Worm (Caenorhabditis elegans) whole organism, L4 larva: Measurements from ENCODE around the gene pqn-25.

Source experiments
- D1046.2 ChIP-seq: fragments of 200-800 bp; sonication (Bioruptor generic); IDR thresholded peaks from 2 replicates; pipeline ENCODE4 v1.3.6; 2022; ENCODE audit warnings: missing genetic modification characterization, missing compliant biosample characterization
- F49E8.2 ChIP-seq: sonication (generic microtip); optimal IDR thresholded peaks from 2 replicates; lab custom pipeline; 2016; ENCODE audit warnings: missing compliant biosample characterization, mild to moderate bottlenecking, missing genetic modification characterization, borderline replicate concordance
- R02D3.7 ChIP-seq: fragments of 150-350 bp; sonication (generic microtip); optimal IDR thresholded peaks from 3 replicates; lab custom pipeline; 2014; ENCODE audit warnings: missing biosample characterization, missing genetic modification characterization
- T20F7.1 ChIP-seq: fragments of 200-800 bp; sonication (Bioruptor generic); optimal IDR thresholded peaks from 2 replicates; lab custom pipeline; 2018; ENCODE audit warnings: mild to moderate bottlenecking, missing genetic modification characterization, missing compliant biosample characterization
- Y48G9A.11 ChIP-seq: fragments of 200-800 bp; sonication (Bioruptor generic); IDR thresholded peaks from 2 replicates; pipeline ENCODE4 v1.3.6; 2022; ENCODE audit warnings: missing genetic modification reagents, missing genetic modification characterization, missing compliant biosample characterization
- arid-1 ChIP-seq: fragments of 200-800 bp; sonication (Bioruptor generic); conservative IDR thresholded peaks from 2 replicates; pipeline ENCODE4 v1.3.6; 2022; ENCODE audit warnings: missing genetic modification reagents, missing genetic modification characterization, missing compliant biosample characterization
- attf-4 ChIP-seq: sonication (generic microtip); optimal IDR thresholded peaks from 3 replicates; lab custom pipeline; 2017; ENCODE audit warnings: missing biosample characterization, missing genetic modification characterization
- ceh-44 ChIP-seq: fragments of 200-800 bp; sonication (Bioruptor generic); IDR thresholded peaks from 2 replicates; pipeline ENCODE4 v1.3.6; 2022; ENCODE audit warnings: missing genetic modification reagents, missing genetic modification characterization, missing compliant biosample characterization
- ceh-62 ChIP-seq: sonication (generic microtip); optimal IDR thresholded peaks from 2 replicates; lab custom pipeline; 2017; ENCODE audit warnings: missing biosample characterization, missing genetic modification characterization
- cey-2 ChIP-seq: sonication (generic microtip); optimal IDR thresholded peaks from 3 replicates; lab custom pipeline; 2017; ENCODE audit warnings: missing genetic modification characterization, mild to moderate bottlenecking, missing compliant biosample characterization, antibody characterized with exemption, borderline replicate concordance; ENCODE audit not compliant: insufficient read depth
- ctbp-1 ChIP-seq: fragments of 200-800 bp; sonication (Bioruptor generic); IDR thresholded peaks from 2 replicates; pipeline ENCODE4 v1.3.6; 2022; ENCODE audit warnings: missing genetic modification reagents, missing genetic modification characterization, missing compliant biosample characterization
- dmd-9 ChIP-seq: fragments of 200-800 bp; sonication (Bioruptor generic); IDR thresholded peaks from 2 replicates; pipeline ENCODE4 v1.3.6; 2022; ENCODE audit warnings: missing genetic modification reagents, missing genetic modification characterization, missing compliant biosample characterization
- dpl-1 ChIP-seq: fragments of 150-350 bp; optimal IDR thresholded peaks from 2 replicates; lab custom pipeline; 2014; ENCODE audit warnings: missing biosample characterization, missing genetic modification reagents, missing genetic modification characterization
- dve-1 ChIP-seq: sonication (generic microtip); optimal IDR thresholded peaks from 2 replicates; lab custom pipeline; 2017; ENCODE audit warnings: antibody characterized with exemption, mild to moderate bottlenecking, missing genetic modification characterization, missing compliant biosample characterization; ENCODE audit not compliant: insufficient read depth
- hlh-11 ChIP-seq: fragments of 200-800 bp; sonication (Bioruptor generic); optimal IDR thresholded peaks from 2 replicates; lab custom pipeline; 2018; ENCODE audit warnings: mild to moderate bottlenecking, missing genetic modification characterization, missing compliant biosample characterization
- hlh-30 ChIP-seq: sonication (generic microtip); optimal IDR thresholded peaks from 2 replicates; lab custom pipeline; 2017; ENCODE audit warnings: antibody characterized with exemption, mild to moderate bottlenecking, missing genetic modification characterization, missing compliant biosample characterization; ENCODE audit not compliant: insufficient read depth
- lin-15B ChIP-seq: fragments of 150-350 bp; sonication (generic microtip); optimal IDR thresholded peaks from 3 replicates; lab custom pipeline; 2014; ENCODE audit warnings: missing biosample characterization, missing genetic modification characterization
- lin-38 ChIP-seq: fragments of 200-800 bp; sonication (Bioruptor generic); IDR thresholded peaks from 2 replicates; pipeline ENCODE4 v1.3.6; 2022; ENCODE audit warnings: missing genetic modification reagents, missing genetic modification characterization, missing compliant biosample characterization
- lin-39 ChIP-seq: fragments of 150-350 bp; optimal IDR thresholded peaks from 2 replicates; lab custom pipeline; 2014; ENCODE audit warnings: missing biosample characterization, missing genetic modification reagents, missing genetic modification characterization
- madf-9 ChIP-seq: fragments of 200-800 bp; sonication (Bioruptor generic); conservative IDR thresholded peaks from 2 replicates; pipeline ENCODE4 v1.3.6; 2022; ENCODE audit warnings: missing genetic modification reagents, missing genetic modification characterization, missing compliant biosample characterization
- mdt-29 ChIP-seq: fragments of 200-800 bp; sonication (Bioruptor generic); IDR thresholded peaks from 2 replicates; pipeline ENCODE4 v1.3.6; 2022; ENCODE audit warnings: missing genetic modification reagents, missing genetic modification characterization, missing compliant biosample characterization
- mep-1 ChIP-seq: fragments of 150-350 bp; sonication (generic microtip); optimal IDR thresholded peaks from 3 replicates; lab custom pipeline; 2014; ENCODE audit warnings: missing biosample characterization, missing genetic modification characterization
- mes-2 ChIP-seq: sonication (generic microtip); optimal IDR thresholded peaks from 2 replicates; lab custom pipeline; 2016; ENCODE audit warnings: missing genotype, mild to moderate bottlenecking, missing genetic modification characterization, missing compliant biosample characterization; ENCODE audit not compliant: poor library complexity, severe bottlenecking
- mxl-3 ChIP-seq: fragments of 200-800 bp; sonication (Bioruptor generic); optimal IDR thresholded peaks from 2 replicates; lab custom pipeline; 2018; ENCODE audit warnings: mild to moderate bottlenecking, missing genetic modification characterization, missing compliant biosample characterization
- nhr-102 ChIP-seq: sonication (generic microtip); optimal IDR thresholded peaks from 2 replicates; lab custom pipeline; 2016; ENCODE audit warnings: mild to moderate bottlenecking, missing genetic modification characterization, moderate library complexity, missing compliant biosample characterization
- nhr-11 ChIP-seq: fragments of 150-350 bp; optimal IDR thresholded peaks from 2 replicates; lab custom pipeline; 2014; ENCODE audit warnings: missing biosample characterization, missing genetic modification characterization
- nhr-111 ChIP-seq: fragments of 200-800 bp; sonication (Bioruptor generic); optimal IDR thresholded peaks from 2 replicates; lab custom pipeline; 2018; ENCODE audit warnings: mild to moderate bottlenecking, missing genetic modification characterization, missing compliant biosample characterization
- nhr-25 ChIP-seq: sonication (generic microtip); optimal IDR thresholded peaks from 2 replicates; lab custom pipeline; 2017; ENCODE audit warnings: missing genetic modification characterization, mild to moderate bottlenecking, missing compliant biosample characterization, antibody characterized with exemption, moderate library complexity, borderline replicate concordance; ENCODE audit not compliant: insufficient read depth
- nhr-41 ChIP-seq: fragments of 200-800 bp; sonication (Bioruptor generic); IDR thresholded peaks from 2 replicates; pipeline ENCODE4 v1.3.6; 2022; ENCODE audit warnings: missing genetic modification reagents, missing genetic modification characterization, missing compliant biosample characterization
- nhr-76 ChIP-seq: fragments of 150-350 bp; optimal IDR thresholded peaks from 2 replicates; lab custom pipeline; 2014; ENCODE audit warnings: missing biosample characterization, missing genetic modification characterization
- pqm-1 ChIP-seq: sonication (generic microtip); optimal IDR thresholded peaks from 2 replicates; lab custom pipeline; 2017; ENCODE audit warnings: missing biosample characterization, missing genetic modification characterization
- saeg-2 ChIP-seq: fragments of 200-800 bp; sonication (Bioruptor generic); IDR thresholded peaks from 2 replicates; pipeline ENCODE4 v1.3.6; 2022; ENCODE audit warnings: missing genetic modification reagents, missing genetic modification characterization, missing compliant biosample characterization
- spr-3 ChIP-seq: fragments of 200-800 bp; sonication (Bioruptor generic); optimal IDR thresholded peaks from 2 replicates; lab custom pipeline; 2018; ENCODE audit warnings: mild to moderate bottlenecking, missing genetic modification characterization, missing compliant biosample characterization
- unc-39 ChIP-seq: sonication (generic microtip); optimal IDR thresholded peaks from 2 replicates; lab custom pipeline; 2017; ENCODE audit warnings: missing biosample characterization, missing genetic modification characterization
- vab-7 ChIP-seq: fragments of 200-800 bp; sonication (Bioruptor generic); IDR thresholded peaks from 2 replicates; pipeline ENCODE4 v1.3.6; 2022; ENCODE audit warnings: missing genetic modification reagents, missing genetic modification characterization, missing compliant biosample characterization
- zag-1 ChIP-seq: fragments of 150-350 bp; optimal IDR thresholded peaks from 2 replicates; lab custom pipeline; 2014; ENCODE audit warnings: missing biosample characterization, missing genetic modification characterization
- zip-11 ChIP-seq: fragments of 200-800 bp; sonication (Bioruptor generic); IDR thresholded peaks from 2 replicates; pipeline ENCODE4 v1.3.6; 2022; ENCODE audit warnings: missing genetic modification characterization, missing compliant biosample characterization

Gene pqn-25

ce11 chrIII:5498973-5499372, 13.4 kb downstream of the pqn-25 start, which contains the start of gene R02F2.9:
TSS of gene R02F2.9 (plus strand) at chrIII:5499190.
- peak; percentile 92 for TF ChIP-seq dpl-1 (GFP tag; lab: Kevin White, UChicago)
- TF ChIP-seq R02D3.7 (tag; lab: Kevin White, UChicago) = peak; percentile 75
- TF ChIP-seq T20F7.1 (GFP tag; lab: Kevin White, UChicago) = peak; percentile 96
- TF ChIP-seq mes-2 (tag; lab: Kevin White, UChicago) = peak; percentile 58
- TF ChIP-seq Y48G9A.11 (GFP tag; lab: Robert Waterston, UW) = peak; percentile 98
- no peak for TF ChIP-seq spr-3 (GFP tag; lab: Kevin White, UChicago)
- TF ChIP-seq, all 104 proteins: peak for 5

- TF ChIP-seq nhr-111 (GFP tag; lab: Kevin White, UChicago) (no peak), madf-9 (GFP tag; lab: Robert Waterston, UW) (no peak), ctbp-1 (GFP tag; lab: Robert Waterston, UW) (no peak), nhr-41 (GFP tag; lab: Robert Waterston, UW) (no peak), lin-15B (tag; lab: Kevin White, UChicago) (no peak), F49E8.2 (tag; lab: Kevin White, UChicago) (no peak), nhr-102 (tag; lab: Kevin White, UChicago) (no peak), mep-1 (tag; lab: Kevin White, UChicago) (no peak), lin-38 (GFP tag; lab: Robert Waterston, UW) (no peak), dve-1 (tag; lab: Kevin White, UChicago) (no peak), hlh-11 (no peak)
Measured at ce11 chrIII:5495168-5495567, 17.2 kb downstream of the pqn-25 start, which contains the start of gene R02F2.8. TSS of gene R02F2.8 (minus strand) at chrIII:5495268.

ce11 chrIII:5487087-5487603, 25.3 kb downstream of the pqn-25 start, which contains the start of gene osg-1:
TSS of gene osg-1 (plus strand) at chrIII:5487553.
- TF ChIP-seq unc-39 (tag; lab: Kevin White, UChicago) (no peak), ctbp-1 (GFP tag; lab: Robert Waterston, UW) (no peak), vab-7 (no peak), zip-11 (GFP tag; lab: Robert Waterston, UW) (no peak), saeg-2 (GFP tag; lab: Robert Waterston, UW) (no peak)

ce11 chrIII:5486345-5486744, 26.1 kb downstream of the pqn-25 start:
- TF ChIP-seq D1046.2 (GFP tag; lab: Robert Waterston, UW) (no peak), ceh-62 (tag; lab: Kevin White, UChicago) (no peak), hlh-30 (no peak), ceh-44 (no peak), nhr-25 (tag; lab: Kevin White, UChicago) (no peak), nhr-76 (tag; lab: Kevin White, UChicago) (no peak), mxl-3 (GFP tag; lab: Kevin White, UChicago) (no peak), T20F7.1 (GFP tag; lab: Kevin White, UChicago) (no peak), zag-1 (tag; lab: Kevin White, UChicago) (no peak), attf-4 (tag; lab: Kevin White, UChicago) (no peak), dpl-1 (GFP tag; lab: Kevin White, UChicago) (no peak), arid-1 (GFP tag; lab: Robert Waterston, UW) (no peak), nhr-102 (tag; lab: Kevin White, UChicago) (no peak), pqm-1 (no peak), dmd-9 (GFP tag; lab: Robert Waterston, UW) (no peak), lin-39 (tag; lab: Kevin White, UChicago) (no peak), mdt-29 (GFP tag; lab: Robert Waterston, UW) (no peak), cey-2 (tag; lab: Kevin White, UChicago) (no peak), nhr-11 (no peak)
